Worm (Caenorhabditis elegans): ENCODE measurements around the gene pen-2.

The pen-2 gene

ce11 chrIII:11333032-11333732 lies 9.9 kb upstream of the pen-2 start, which contains the start of gene T28D6.5:
TSS of gene T28D6.5 (plus strand) at chrIII:11333682.
- no peak for TF ChIP-seq ceh-14 (tag; optimal IDR thresholded peaks at IDR 0.05)
- peak; percentile 85 for TF ChIP-seq unc-42 (tag; optimal IDR thresholded peaks at IDR 0.05)

ce11 chrIII:11334346-11334745 lies 8.8 kb upstream of the pen-2 start:
- TF ChIP-seq ceh-18 (tag; optimal IDR thresholded peaks at IDR 0.05) (peak; percentile 28), pha-4 (tag; optimal IDR thresholded peaks at IDR 0.05) (no peak), F13H6.1 (tag; optimal IDR thresholded peaks at IDR 0.05) (no peak), ceh-2 (tag; optimal IDR thresholded peaks at IDR 0.05) (no peak), ztf-16 (tag; optimal IDR thresholded peaks at IDR 0.05) (no peak), hlh-6 (tag; optimal IDR thresholded peaks at IDR 0.05) (no peak), syd-9 (tag; optimal IDR thresholded peaks at IDR 0.05) (no peak), dmd-4 (tag; optimal IDR thresholded peaks at IDR 0.05; ENCODE audit: borderline replicate concordance) (no peak), unc-42 (tag; optimal IDR thresholded peaks at IDR 0.05) (peak; percentile 48), pha-2 (tag; optimal IDR thresholded peaks at IDR 0.05) (no peak), fkh-6 (tag; optimal IDR thresholded peaks at IDR 0.05) (no peak), lin-11 (tag; optimal IDR thresholded peaks at IDR 0.05) (no peak), hlh-13 (GFP tag; optimal IDR thresholded peaks at IDR 0.05) (no peak), ceh-31 (tag; optimal IDR thresholded peaks at IDR 0.05) (peak; percentile 24), odd-2 (tag; optimal IDR thresholded peaks at IDR 0.05) (no peak), zip-5 (tag; optimal IDR thresholded peaks at IDR 0.05) (no peak), ceh-30 (tag; optimal IDR thresholded peaks at IDR 0.05) (no peak), lim-6 (tag; optimal IDR thresholded peaks at IDR 0.05) (no peak), ref-2 (tag; optimal IDR thresholded peaks at IDR 0.05) (peak; percentile 40), pqm-1 (tag; optimal IDR thresholded peaks at IDR 0.05) (no peak)

- TF ChIP-seq pros-1 (tag; optimal IDR thresholded peaks at IDR 0.05) (no peak), fax-1 (tag; optimal IDR thresholded peaks at IDR 0.05) (no peak), zip-5 (tag; optimal IDR thresholded peaks at IDR 0.05) (no peak), mec-3 (tag; optimal IDR thresholded peaks at IDR 0.05; ENCODE audit: borderline replicate concordance) (no peak), ceh-19 (GFP tag; optimal IDR thresholded peaks at IDR 0.05) (no peak), sdc-2 (tag; optimal IDR thresholded peaks at IDR 0.05) (no peak), syd-9 (tag; optimal IDR thresholded peaks at IDR 0.05) (no peak), npax-4 (tag; optimal IDR thresholded peaks at IDR 0.05) (no peak), ceh-18 (tag; optimal IDR thresholded peaks at IDR 0.05) (no peak), ceh-9 (tag; optimal IDR thresholded peaks at IDR 0.05) (no peak), ceh-2 (tag; optimal IDR thresholded peaks at IDR 0.05) (no peak), fkh-6 (tag; optimal IDR thresholded peaks at IDR 0.05) (no peak), rnt-1 (tag; optimal IDR thresholded peaks at IDR 0.05) (no peak)
Measured at ce11 chrIII:11336072-11336471, 7.0 kb upstream of the pen-2 start.

- TF ChIP-seq hlh-15 (tag; optimal IDR thresholded peaks at IDR 0.05) (no peak), ztf-16 (tag; optimal IDR thresholded peaks at IDR 0.05) (no peak), pat-9 (tag; optimal IDR thresholded peaks at IDR 0.05) (no peak), ceh-18 (tag; optimal IDR thresholded peaks at IDR 0.05) (no peak), nfya-1 (tag; optimal IDR thresholded peaks at IDR 0.05) (peak; percentile 71), tbx-7 (tag; optimal IDR thresholded peaks at IDR 0.05) (no peak), zip-5 (tag; optimal IDR thresholded peaks at IDR 0.05) (no peak), gmeb-2 (tag; optimal IDR thresholded peaks at IDR 0.05) (no peak)
Measured at ce11 chrIII:11337627-11338026, 5.5 kb upstream of the pen-2 start.

ce11 chrIII:11341466-11341865 lies 1.7 kb upstream of the pen-2 start:
- TF ChIP-seq ceh-30 (tag; optimal IDR thresholded peaks at IDR 0.05) (no peak), nhr-11 (tag; optimal IDR thresholded peaks at IDR 0.05) (no peak), eyg-1 (tag; optimal IDR thresholded peaks at IDR 0.05) (no peak), pax-1 (tag; optimal IDR thresholded peaks at IDR 0.05) (no peak), ceh-9 (tag; optimal IDR thresholded peaks at IDR 0.05) (no peak), sox-2 (GFP tag; IDR thresholded peaks at IDR 0.05) (no peak), tbx-7 (tag; optimal IDR thresholded peaks at IDR 0.05) (no peak), unc-42 (tag; optimal IDR thresholded peaks at IDR 0.05) (no peak), ceh-31 (tag; optimal IDR thresholded peaks at IDR 0.05) (no peak), ets-4 (tag; optimal IDR thresholded peaks at IDR 0.05) (no peak), fax-1 (tag; optimal IDR thresholded peaks at IDR 0.05) (no peak), ceh-48 (tag; optimal IDR thresholded peaks at IDR 0.05) (no peak), tbx-2 (tag; optimal IDR thresholded peaks at IDR 0.05) (no peak), C38D4.7 (GFP tag; optimal IDR thresholded peaks at IDR 0.05) (no peak), che-1 (tag; optimal IDR thresholded peaks at IDR 0.05) (no peak)

All from whole organism, late embryonic.